Fruit fly (Drosophila melanogaster) ovary, adult (tissue): ENCODE measurements around the gene CG7564.

Experiments used
- CG17801 ChIP-seq: fragments of 200-800 bp; optimal IDR thresholded peaks from 2 replicates; lab custom pipeline; 2019; ENCODE audit warnings: missing biosample characterization, mild to moderate bottlenecking, missing genetic modification characterization, moderate library complexity; ENCODE audit not compliant: partially characterized antibody

Gene CG7564

dm6 chr3L:17513893-17514616, at the start of gene CG7564, which contains the start of gene U4-U6-60K:
CG7564 (plus strand) TSS chr3L:17514298.
U4-U6-60K (minus strand) TSS chr3L:17513912.
- TF ChIP-seq CG17801 (GFP tag; lab: Kevin White, UChicago) = peak; percentile 2

dm6 chr3L:17465804-17466203, 48.3 kb upstream of the CG7564 start, which contains the start of gene QIL1:
QIL1 (plus strand) TSS chr3L:17465945.
- no peak for TF ChIP-seq CG17801 (GFP tag; lab: Kevin White, UChicago)

DNA sequence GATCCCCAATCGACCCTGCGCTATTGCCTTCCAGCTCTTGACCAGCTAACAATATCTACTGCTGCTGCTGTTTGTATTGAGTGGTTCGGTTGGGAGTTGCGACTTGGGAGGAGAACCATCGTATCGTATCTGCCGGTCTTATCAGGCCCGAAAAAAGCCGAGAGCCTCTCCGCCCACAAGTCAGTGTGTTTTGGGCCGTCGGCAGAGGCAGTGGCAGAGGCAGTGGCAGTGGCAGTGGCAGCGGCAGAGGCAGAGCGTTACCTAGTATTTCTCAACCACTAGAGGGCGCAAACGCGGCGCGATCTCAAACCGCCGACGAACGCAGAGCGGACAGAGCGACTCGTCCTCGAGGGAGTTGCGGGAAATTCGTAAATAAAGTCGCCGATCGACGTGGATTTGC, 44.0 kb upstream of the CG7564 start, which contains the start of gene SecCl:
TSS of gene SecCl (plus strand) at position 18 of the 400 bp plus-strand sequence.
- TF ChIP-seq CG17801 (GFP tag; lab: Kevin White, UChicago) = no peak

DNA sequence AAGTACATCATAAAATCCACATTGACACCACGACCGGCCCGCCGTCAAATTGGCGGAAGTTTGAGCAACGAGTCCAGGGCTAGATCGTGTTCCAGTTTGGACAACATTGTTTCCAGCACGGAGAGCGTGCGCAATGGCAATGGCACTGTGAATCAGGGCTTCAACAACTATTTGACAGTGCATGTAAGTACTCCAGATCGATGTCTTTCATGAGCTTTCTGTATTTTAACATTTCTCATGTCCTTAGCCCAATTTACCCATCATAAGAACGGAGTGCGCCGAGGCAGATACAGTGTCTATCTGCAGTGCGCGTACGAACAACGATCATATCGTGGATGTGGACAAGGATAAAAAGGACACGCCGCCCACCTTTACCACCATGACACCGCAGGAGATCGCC, 40.2 kb upstream of the CG7564 start:
- TF ChIP-seq CG17801 (GFP tag; lab: Kevin White, UChicago) = no peak

- peak; percentile 3 for TF ChIP-seq CG17801 (GFP tag; lab: Kevin White, UChicago)
Observed at dm6 chr3L:17474711-17475451, 39.2 kb upstream of the CG7564 start, which contains the start of the genes UQCR-Q and CG46525. UQCR-Q (plus strand) TSS chr3L:17474761. CG46525 (plus strand) TSS chr3L:17475220.

- TF ChIP-seq CG17801 (GFP tag; lab: Kevin White, UChicago) = peak; percentile 56
Observed at dm6 chr3L:17475979-17476393, 38.1 kb upstream of the CG7564 start, which contains the start of gene CG34250. CG34250 (plus strand) TSS chr3L:17476222.

DNA sequence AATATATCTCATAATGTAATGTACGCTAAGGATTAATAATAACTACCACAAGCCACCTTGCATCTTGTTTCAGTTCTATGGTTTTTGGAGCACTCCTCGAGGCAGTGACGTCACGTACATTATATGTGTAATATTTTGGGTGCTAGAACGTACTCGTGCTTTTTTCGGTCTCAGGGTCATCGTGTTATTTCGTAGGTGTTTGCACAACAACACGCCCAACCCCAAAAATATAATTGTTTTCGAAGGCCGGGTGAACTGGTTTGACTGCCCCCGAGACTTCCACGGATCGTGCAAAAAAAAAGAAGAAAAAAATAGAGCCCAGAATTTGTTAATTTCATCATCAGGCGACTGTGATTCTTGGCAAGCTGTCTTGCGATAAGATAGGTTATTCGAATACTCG, 37.6 kb upstream of the CG7564 start:
- TF ChIP-seq CG17801 (GFP tag; lab: Kevin White, UChicago) = no peak

dm6 chr3L:17478826-17479225, 35.3 kb upstream of the CG7564 start, which contains the start of the genes CG13733 and qjt:
CG13733 (minus strand) TSS chr3L:17478926.
qjt (plus strand) TSS chr3L:17479096.
- TF ChIP-seq CG17801 (GFP tag; lab: Kevin White, UChicago) = no peak

dm6 chr3L:17485280-17485792, 28.8 kb upstream of the CG7564 start:
- no peak for TF ChIP-seq CG17801 (GFP tag; lab: Kevin White, UChicago)

- no peak for TF ChIP-seq CG17801 (GFP tag; lab: Kevin White, UChicago)
Observed at dm6 chr3L:17486130-17486529, 28.0 kb upstream of the CG7564 start, which contains the start of gene CG6333. CG6333 (minus strand) TSS chr3L:17486230.

DNA sequence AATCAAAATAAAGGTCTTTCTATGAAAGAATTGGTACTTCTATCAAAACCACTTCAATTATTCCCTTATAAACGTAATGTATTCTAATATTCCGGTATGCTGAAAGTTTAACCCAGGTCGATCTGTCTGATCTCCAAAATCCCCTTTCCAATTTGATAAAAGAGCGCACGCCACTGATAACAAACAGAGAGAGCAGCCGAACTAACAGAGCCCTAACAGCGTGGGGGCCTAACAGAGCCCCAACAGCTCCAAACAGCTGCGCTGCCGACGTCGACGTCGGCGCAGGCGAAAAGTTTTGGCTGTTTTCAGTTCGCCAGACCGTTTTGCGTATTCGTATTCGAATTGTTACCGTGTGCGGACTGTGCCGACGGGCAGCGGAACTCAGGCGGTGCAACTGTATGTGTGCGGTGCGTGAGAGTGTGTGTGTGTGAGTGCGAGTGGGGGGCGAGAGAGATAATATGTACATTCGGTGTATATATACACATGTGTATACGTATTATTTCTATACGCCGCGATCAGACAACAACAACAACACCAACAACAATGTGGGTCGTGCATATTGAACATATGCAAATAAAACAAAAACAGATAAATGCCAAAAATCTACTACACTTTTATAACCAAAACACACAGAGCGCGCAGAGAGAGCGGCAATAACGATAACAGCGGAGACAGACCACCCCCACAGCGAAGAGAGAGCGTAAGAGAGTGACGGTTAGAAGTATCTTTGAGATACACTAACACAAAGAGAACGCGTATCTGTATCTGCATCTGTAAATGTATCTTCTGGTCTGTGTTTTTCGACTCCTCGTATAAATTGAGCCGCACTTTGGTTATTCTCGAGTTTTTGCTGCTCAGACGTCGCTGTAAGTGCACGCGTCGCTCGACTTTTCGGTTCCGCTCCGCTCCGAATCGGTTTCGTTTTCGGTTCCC, 27.0 kb upstream of the CG7564 start, which contains the start of gene Oatp74D:
TSS of gene Oatp74D (plus strand) at position 325 of the 933 bp plus-strand sequence.
- peak; percentile 67 for TF ChIP-seq CG17801 (GFP tag; lab: Kevin White, UChicago)

- TF ChIP-seq CG17801 (GFP tag; lab: Kevin White, UChicago) = no peak
Observed at dm6 chr3L:17488622-17489391, 25.3 kb upstream of the CG7564 start.

DNA sequence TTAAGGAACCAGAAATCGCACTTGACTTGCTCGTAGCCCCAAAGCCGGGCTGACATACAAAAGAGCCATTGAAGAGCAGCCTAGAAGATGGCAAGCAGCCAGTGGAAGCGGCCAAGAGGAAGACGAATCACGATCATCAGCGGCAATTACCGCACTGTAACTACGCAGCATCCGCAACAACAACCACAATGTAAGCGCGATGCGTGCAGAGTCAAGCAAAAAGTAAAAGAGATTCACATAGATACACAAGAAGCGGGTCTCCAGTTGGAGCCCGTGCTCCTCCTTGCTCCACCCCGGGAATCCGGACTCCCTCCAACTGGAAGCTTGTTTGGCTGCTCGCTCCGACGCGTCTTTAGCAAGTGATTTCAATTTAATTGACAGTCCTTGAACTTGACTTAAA, 22.5 kb upstream of the CG7564 start:
- TF ChIP-seq CG17801 (GFP tag; lab: Kevin White, UChicago) = no peak
